Worm (Caenorhabditis elegans) whole organism, midembryonic: ENCODE data around the gene srw-99.
"Not testable (repeated sequence)": the region's sequence is repeated elsewhere in the genome, so short reads cannot be mapped to it uniquely, and the experiment has no call there.

ENCODE experiments used
- T22C8.4 ChIP-seq: fragments of 200-800 bp; sonication (Bioruptor generic); IDR thresholded peaks from 2 replicates; pipeline ENCODE4 v1.3.6; 2022; ENCODE audit warnings: missing genetic modification characterization, missing compliant biosample characterization
- cog-1 ChIP-seq: sonication (generic microtip); optimal IDR thresholded peaks from 2 replicates; lab custom pipeline; 2016; ENCODE audit warnings: missing genetic modification characterization, missing compliant biosample characterization
- flt-1 ChIP-seq: fragments of 200-800 bp; sonication (Bioruptor generic); IDR thresholded peaks from 2 replicates; pipeline ENCODE4 v1.3.6; 2022; ENCODE audit warnings: missing genetic modification characterization, missing compliant biosample characterization
- klf-2 ChIP-seq: fragments of 200-800 bp; sonication (Bioruptor generic); conservative IDR thresholded peaks from 2 replicates; pipeline ENCODE4 v1.3.6; 2022; ENCODE audit warnings: missing genetic modification reagents, missing genetic modification characterization, missing compliant biosample characterization
- med-1 ChIP-seq: sonication (generic microtip); optimal IDR thresholded peaks from 2 replicates; lab custom pipeline; 2017; ENCODE audit warnings: missing genetic modification characterization, mild to moderate bottlenecking, missing compliant biosample characterization, antibody characterized with exemption, missing genetic modification reagents; ENCODE audit not compliant: insufficient read depth
- ref-1 ChIP-seq: fragments of 200-800 bp; sonication (Bioruptor generic); conservative IDR thresholded peaks from 2 replicates; pipeline ENCODE4 v1.3.6; 2022; ENCODE audit warnings: missing genetic modification reagents, missing genetic modification characterization, missing compliant biosample characterization
- tab-1 ChIP-seq: fragments of 200-800 bp; sonication (Bioruptor generic); IDR thresholded peaks from 2 replicates; pipeline ENCODE4 v1.3.6; 2022; ENCODE audit warnings: missing genetic modification characterization, missing compliant biosample characterization
- ztf-23 ChIP-seq: fragments of 200-800 bp; sonication (Bioruptor generic); IDR thresholded peaks from 2 replicates; pipeline ENCODE4 v1.3.6; 2022; ENCODE audit warnings: missing genetic modification reagents, missing genetic modification characterization, missing compliant biosample characterization
- ztf-29 ChIP-seq: fragments of 200-800 bp; sonication (Bioruptor generic); IDR thresholded peaks from 2 replicates; pipeline ENCODE4 v1.3.6; 2022; ENCODE audit warnings: missing genetic modification reagents, missing genetic modification characterization, missing compliant biosample characterization

Gene srw-99

DNA sequence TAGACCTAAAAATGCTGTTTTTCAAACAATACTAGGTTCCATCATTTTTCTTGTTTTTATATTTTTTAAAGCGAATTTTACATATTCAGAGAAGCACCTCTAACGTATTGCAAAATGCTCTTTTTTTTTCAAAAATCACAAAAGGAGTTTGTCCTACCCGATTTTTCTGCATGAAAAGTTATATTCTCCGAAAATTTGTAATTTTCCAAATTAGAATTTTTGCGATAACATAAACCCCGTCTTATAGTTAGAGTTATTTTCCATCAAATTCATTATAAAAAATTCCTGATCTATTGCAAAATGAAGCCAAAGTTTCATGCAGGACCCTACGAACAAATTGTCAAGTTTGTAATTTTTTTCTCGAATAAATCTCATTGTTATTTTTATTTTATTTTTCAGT, at the start of gene srw-99:
TSS of gene srw-99 (plus strand) at position 301 of the 400 bp plus-strand sequence.
- TF ChIP-seq klf-2 (GFP tag; lab: Robert Waterston, UW) (no peak), ref-1 (GFP tag; lab: Robert Waterston, UW) (no peak), cog-1 (no peak), tab-1 (GFP tag; lab: Robert Waterston, UW) (no peak), ztf-23 (GFP tag; lab: Robert Waterston, UW) (no peak), ztf-29 (GFP tag; lab: Robert Waterston, UW) (no peak), T22C8.4 (GFP tag; lab: Robert Waterston, UW) (no peak), med-1 (GFP tag; lab: Kevin White, UChicago) (no peak), flt-1 (no peak)

DNA sequence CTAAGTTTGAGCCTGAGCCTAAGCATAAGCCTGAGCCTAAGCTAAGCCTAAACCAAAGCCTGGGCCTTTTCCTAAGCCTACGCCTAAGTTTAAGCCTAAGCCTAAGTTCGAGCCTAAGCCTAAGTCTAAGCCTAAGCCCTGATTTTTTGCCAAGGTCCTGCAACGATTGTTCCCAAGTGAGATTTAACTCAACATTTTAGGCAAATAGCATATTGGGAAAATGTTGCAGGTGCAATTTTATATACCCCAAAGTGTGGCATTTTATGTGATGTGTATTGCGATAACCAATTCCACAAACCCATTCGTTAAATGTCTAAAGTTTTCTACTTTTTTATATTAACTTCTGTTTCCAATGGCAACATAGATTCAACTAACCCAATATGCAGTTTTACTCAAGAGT, 46.3 kb upstream of the srw-99 start, which contains the start of gene irld-40:
TSS of gene irld-40 (plus strand) at position 301 of the 400 bp plus-strand sequence.
- TF ChIP-seq T22C8.4 (GFP tag; lab: Robert Waterston, UW) (no peak), ref-1 (GFP tag; lab: Robert Waterston, UW) (no peak), tab-1 (GFP tag; lab: Robert Waterston, UW) (no peak), ztf-29 (GFP tag; lab: Robert Waterston, UW) (no peak), klf-2 (GFP tag; lab: Robert Waterston, UW) (no peak), cog-1 (no peak), med-1 (GFP tag; lab: Kevin White, UChicago) (no peak), ztf-23 (GFP tag; lab: Robert Waterston, UW) (no peak)

DNA sequence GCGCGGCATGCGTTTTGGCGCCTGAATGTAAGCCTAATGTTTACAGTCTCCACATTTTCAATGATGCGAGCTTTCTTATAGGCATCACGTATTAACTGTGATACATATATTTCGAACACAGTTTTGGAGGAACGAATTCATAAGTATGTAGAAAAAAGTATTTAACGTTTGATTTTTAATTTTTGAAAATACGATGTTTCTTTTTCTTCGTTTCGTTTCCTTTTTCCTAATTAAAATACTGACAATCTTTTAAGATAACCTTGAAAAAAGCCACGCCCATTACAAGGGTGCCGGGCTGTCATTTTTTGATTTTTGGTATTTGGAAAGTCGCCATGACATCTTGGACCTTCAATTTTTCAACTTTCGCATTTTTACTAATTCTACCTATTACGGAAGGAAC, 43.6 kb upstream of the srw-99 start, which contains the start of gene K04F1.9:
TSS of gene K04F1.9 (plus strand) at position 301 of the 400 bp plus-strand sequence.
- TF ChIP-seq klf-2 (GFP tag; lab: Robert Waterston, UW) (no peak), ztf-23 (GFP tag; lab: Robert Waterston, UW) (no peak), ref-1 (GFP tag; lab: Robert Waterston, UW) (no peak), tab-1 (GFP tag; lab: Robert Waterston, UW) (no peak), med-1 (GFP tag; lab: Kevin White, UChicago) (no peak), T22C8.4 (GFP tag; lab: Robert Waterston, UW) (no peak)

DNA sequence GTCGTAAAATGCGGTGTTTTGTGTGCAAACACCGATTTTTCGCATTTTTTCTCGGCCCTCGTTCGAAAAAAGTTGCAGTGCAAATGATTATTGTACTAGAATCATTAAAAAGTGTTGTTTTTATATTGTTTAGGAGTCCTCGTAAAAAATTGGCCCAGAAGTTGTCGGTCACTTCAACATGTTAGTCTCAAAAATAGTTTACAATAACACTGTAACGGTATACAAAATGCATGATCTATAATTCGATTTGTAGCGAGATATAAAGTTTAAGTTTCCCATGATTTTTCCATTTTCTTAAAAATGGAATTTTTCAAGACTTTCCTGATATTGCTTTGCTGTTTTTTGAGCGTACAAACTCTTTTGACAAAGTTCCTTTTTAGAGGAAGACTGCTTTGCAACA, 41.6 kb upstream of the srw-99 start, which contains the start of gene K04F1.8:
TSS of gene K04F1.8 (plus strand) at position 301 of the 400 bp plus-strand sequence.
- TF ChIP-seq T22C8.4 (GFP tag; lab: Robert Waterston, UW) (no peak), tab-1 (GFP tag; lab: Robert Waterston, UW) (no peak), flt-1 (no peak), med-1 (GFP tag; lab: Kevin White, UChicago) (no peak), cog-1 (no peak), ztf-29 (GFP tag; lab: Robert Waterston, UW) (no peak)

DNA sequence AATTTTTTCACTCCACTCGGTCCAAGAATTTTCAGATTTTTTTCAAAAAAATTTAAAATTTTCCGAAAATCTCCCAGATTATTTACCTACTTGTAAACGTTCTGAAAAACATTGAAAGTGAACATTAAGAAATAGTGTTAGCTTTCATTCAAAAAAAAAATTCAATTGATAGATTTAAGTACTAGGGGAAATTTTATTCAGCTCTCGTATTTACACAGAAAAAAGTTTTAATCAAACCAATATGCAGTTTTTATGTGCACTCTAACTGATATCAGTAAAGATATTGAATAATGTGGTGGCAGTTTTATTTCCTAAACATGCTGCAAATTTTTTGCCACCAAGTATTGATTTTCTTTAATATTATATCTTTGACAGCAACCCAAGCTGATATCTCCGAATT, 40.3 kb upstream of the srw-99 start, which contains the start of gene irld-42:
TSS of gene irld-42 (plus strand) at position 301 of the 400 bp plus-strand sequence.
- TF ChIP-seq ref-1 (GFP tag; lab: Robert Waterston, UW) (no peak), med-1 (GFP tag; lab: Kevin White, UChicago) (no peak), ztf-29 (GFP tag; lab: Robert Waterston, UW) (no peak)

DNA sequence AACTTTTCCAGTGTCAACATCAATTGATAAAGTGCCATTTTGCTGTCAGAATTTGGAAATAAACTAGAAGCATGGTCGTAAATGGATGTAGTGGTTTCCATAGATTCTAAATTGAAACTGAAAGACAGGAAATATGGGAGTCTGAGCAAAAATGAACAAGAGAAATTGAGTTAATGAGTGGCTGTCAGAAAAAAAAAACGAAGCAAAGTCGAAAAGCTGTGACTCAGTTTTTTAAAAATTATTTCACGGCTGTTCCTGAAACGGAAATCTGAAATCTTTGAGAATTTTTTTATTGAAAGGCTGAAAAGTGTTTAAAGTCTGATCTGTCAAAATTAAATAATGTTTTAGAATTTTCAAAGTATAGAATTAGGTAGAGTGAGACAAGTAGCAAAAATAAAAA, 30.3 kb upstream of the srw-99 start, which contains the start of gene srw-98:
TSS of gene srw-98 (minus strand) at position 101 of the 400 bp plus-strand sequence.
- TF ChIP-seq tab-1 (GFP tag; lab: Robert Waterston, UW) (no peak), T22C8.4 (GFP tag; lab: Robert Waterston, UW) (no peak)

DNA sequence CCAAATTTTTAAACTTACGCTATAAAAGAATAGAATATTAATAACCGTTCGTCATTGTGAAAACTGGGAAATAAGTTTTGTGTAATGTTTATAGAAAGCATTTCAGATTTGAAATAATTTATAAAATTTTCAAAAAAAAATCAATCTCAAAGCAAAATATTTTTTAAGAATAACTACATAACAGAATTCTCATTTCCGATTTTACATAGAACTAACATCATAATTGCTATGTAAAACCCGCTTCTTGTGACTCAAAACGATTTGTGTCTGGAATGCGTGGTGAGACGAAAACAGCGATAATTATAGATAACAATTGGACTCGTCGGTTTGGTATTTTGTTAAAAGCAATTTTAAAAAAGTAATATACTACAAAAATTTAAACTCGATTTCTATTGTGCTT, 27.8 kb upstream of the srw-99 start, which contains the start of gene srw-91:
TSS of gene srw-91 (minus strand) at position 101 of the 400 bp plus-strand sequence.
- TF ChIP-seq cog-1 (no peak), klf-2 (GFP tag; lab: Robert Waterston, UW) (no peak), tab-1 (GFP tag; lab: Robert Waterston, UW) (no peak), med-1 (GFP tag; lab: Kevin White, UChicago) (no peak), T22C8.4 (GFP tag; lab: Robert Waterston, UW) (no peak), ref-1 (GFP tag; lab: Robert Waterston, UW) (no peak), ztf-29 (GFP tag; lab: Robert Waterston, UW) (no peak), ztf-23 (GFP tag; lab: Robert Waterston, UW) (no peak)

DNA sequence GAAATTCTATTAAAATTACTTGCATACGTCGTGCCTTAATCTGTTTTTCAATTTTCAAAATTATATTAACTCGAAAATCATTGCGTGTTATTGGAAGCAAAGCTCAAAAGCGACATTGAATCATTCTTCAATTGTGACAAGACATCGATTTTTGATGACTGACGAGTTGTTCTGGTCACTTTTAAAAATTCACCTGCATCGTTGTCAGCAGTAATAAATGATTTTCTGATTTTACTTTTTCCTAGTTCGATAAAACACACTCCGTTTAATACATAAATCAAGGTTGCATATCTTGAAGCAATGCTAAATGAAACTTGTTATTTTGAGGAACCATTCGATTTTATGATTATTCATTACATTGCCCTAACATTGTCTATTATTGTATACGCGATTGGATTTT, 26.3 kb upstream of the srw-99 start, which contains the start of gene srh-3:
TSS of gene srh-3 (plus strand) at position 301 of the 400 bp plus-strand sequence.
- TF ChIP-seq med-1 (GFP tag; lab: Kevin White, UChicago), result no peak
- TF ChIP-seq klf-2 (GFP tag; lab: Robert Waterston, UW), result no peak
- TF ChIP-seq ztf-29 (GFP tag; lab: Robert Waterston, UW), result no peak
- no peak for TF ChIP-seq tab-1 (GFP tag; lab: Robert Waterston, UW)
- TF ChIP-seq flt-1, result no peak
- TF ChIP-seq cog-1, result no peak
- no peak for TF ChIP-seq ref-1 (GFP tag; lab: Robert Waterston, UW)
- TF ChIP-seq T22C8.4 (GFP tag; lab: Robert Waterston, UW), result no peak
- TF ChIP-seq ztf-23 (GFP tag; lab: Robert Waterston, UW), result no peak

DNA sequence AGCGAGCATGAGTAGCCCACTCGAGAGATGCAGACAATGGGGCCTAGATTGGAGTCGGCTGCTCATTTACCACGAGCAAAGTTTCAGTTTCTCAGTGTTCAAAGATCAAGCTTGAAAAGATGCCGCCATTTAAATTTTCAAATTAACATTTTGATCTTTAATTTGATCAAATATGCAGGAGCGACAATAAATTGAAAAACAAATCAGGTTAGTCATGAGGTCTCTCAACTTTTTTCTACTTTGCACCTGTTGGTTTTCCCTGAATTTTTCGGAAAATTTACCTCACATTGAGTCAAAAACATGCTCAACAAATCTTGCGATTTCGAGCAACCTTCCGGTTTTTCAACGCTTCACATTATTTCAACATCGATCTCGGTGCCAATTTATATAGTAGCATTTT, 23.2 kb upstream of the srw-99 start, which contains the start of gene srh-5:
TSS of gene srh-5 (plus strand) at position 301 of the 400 bp plus-strand sequence.
- no peak for TF ChIP-seq flt-1
- TF ChIP-seq ztf-23 (GFP tag; lab: Robert Waterston, UW), result no peak
- TF ChIP-seq ref-1 (GFP tag; lab: Robert Waterston, UW), result no peak
- TF ChIP-seq tab-1 (GFP tag; lab: Robert Waterston, UW), result no peak

DNA sequence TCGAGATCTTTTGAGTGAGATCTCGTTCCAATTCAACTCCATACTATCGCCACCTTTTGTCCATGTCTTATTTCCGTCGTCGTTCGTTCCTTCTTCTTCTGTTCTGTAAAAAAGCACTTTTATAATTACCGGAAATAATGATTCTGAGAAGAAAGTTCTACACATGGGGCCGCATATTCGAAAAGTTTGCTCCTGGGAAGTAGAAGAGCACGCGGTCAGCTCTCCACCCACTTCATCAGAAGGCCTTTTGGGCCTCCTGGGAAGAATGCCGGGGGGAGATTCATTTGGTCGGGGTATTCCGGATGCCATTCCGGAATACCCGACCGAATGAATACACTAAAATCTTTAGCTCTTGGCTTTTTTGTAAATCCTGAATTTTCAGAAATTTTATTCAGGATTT, 16.0 kb upstream of the srw-99 start, which contains the start of gene Y46H3C.5:
TSS of gene Y46H3C.5 (minus strand) at position 2 of the 400 bp plus-strand sequence.
- TF ChIP-seq tab-1 (GFP tag; lab: Robert Waterston, UW); cog-1; klf-2 (GFP tag; lab: Robert Waterston, UW): not testable (repeated sequence)
